Worm (Caenorhabditis elegans) whole organism, midembryonic: ENCODE results near the gene grl-9.

ENCODE experiments used
- T22C8.4 ChIP-seq: fragments of 200-800 bp; sonication (Bioruptor generic); IDR thresholded peaks from 2 replicates; pipeline ENCODE4 v1.3.6; 2022; ENCODE audit warnings: missing genetic modification characterization, missing compliant biosample characterization
- cog-1 ChIP-seq: sonication (generic microtip); optimal IDR thresholded peaks from 2 replicates; lab custom pipeline; 2016; ENCODE audit warnings: missing genetic modification characterization, missing compliant biosample characterization
- flt-1 ChIP-seq: fragments of 200-800 bp; sonication (Bioruptor generic); IDR thresholded peaks from 2 replicates; pipeline ENCODE4 v1.3.6; 2022; ENCODE audit warnings: missing genetic modification characterization, missing compliant biosample characterization
- klf-2 ChIP-seq: fragments of 200-800 bp; sonication (Bioruptor generic); conservative IDR thresholded peaks from 2 replicates; pipeline ENCODE4 v1.3.6; 2022; ENCODE audit warnings: missing genetic modification reagents, missing genetic modification characterization, missing compliant biosample characterization
- med-1 ChIP-seq: sonication (generic microtip); optimal IDR thresholded peaks from 2 replicates; lab custom pipeline; 2017; ENCODE audit warnings: missing genetic modification characterization, mild to moderate bottlenecking, missing compliant biosample characterization, antibody characterized with exemption, missing genetic modification reagents; ENCODE audit not compliant: insufficient read depth
- ref-1 ChIP-seq: fragments of 200-800 bp; sonication (Bioruptor generic); conservative IDR thresholded peaks from 2 replicates; pipeline ENCODE4 v1.3.6; 2022; ENCODE audit warnings: missing genetic modification reagents, missing genetic modification characterization, missing compliant biosample characterization
- tab-1 ChIP-seq: fragments of 200-800 bp; sonication (Bioruptor generic); IDR thresholded peaks from 2 replicates; pipeline ENCODE4 v1.3.6; 2022; ENCODE audit warnings: missing genetic modification characterization, missing compliant biosample characterization
- ztf-23 ChIP-seq: fragments of 200-800 bp; sonication (Bioruptor generic); IDR thresholded peaks from 2 replicates; pipeline ENCODE4 v1.3.6; 2022; ENCODE audit warnings: missing genetic modification reagents, missing genetic modification characterization, missing compliant biosample characterization
- ztf-29 ChIP-seq: fragments of 200-800 bp; sonication (Bioruptor generic); IDR thresholded peaks from 2 replicates; pipeline ENCODE4 v1.3.6; 2022; ENCODE audit warnings: missing genetic modification reagents, missing genetic modification characterization, missing compliant biosample characterization

Gene grl-9

DNA sequence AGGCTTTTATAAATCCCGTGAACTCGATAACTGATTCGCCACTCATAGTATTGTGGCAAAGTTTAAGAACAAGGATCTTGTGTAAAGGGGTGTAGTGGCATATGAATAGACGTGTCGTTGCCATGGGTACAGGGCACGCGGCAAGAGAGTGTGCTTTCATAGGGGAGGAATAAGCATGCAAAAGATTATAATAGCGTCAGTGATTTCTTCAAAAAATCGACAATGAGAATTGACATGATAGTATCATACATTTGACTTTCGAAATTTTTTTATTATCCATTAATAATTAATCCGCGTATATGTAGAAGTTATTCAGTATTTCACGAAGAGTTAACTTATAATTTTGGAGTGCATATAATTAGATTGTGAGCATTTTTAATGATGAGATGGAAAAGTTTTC lies 33.5 kb upstream of the grl-9 start, which contains the start of gene bbs-8:
bbs-8 (minus strand) TSS at position 101 of the 400 bp plus-strand sequence.
- TF ChIP-seq ztf-23 (GFP tag; lab: Robert Waterston, UW): 0 out of 2 replicates have a peak, but pooled peaks have one; percentile 2
- TF ChIP-seq med-1 (GFP tag; lab: Kevin White, UChicago): no peak

DNA sequence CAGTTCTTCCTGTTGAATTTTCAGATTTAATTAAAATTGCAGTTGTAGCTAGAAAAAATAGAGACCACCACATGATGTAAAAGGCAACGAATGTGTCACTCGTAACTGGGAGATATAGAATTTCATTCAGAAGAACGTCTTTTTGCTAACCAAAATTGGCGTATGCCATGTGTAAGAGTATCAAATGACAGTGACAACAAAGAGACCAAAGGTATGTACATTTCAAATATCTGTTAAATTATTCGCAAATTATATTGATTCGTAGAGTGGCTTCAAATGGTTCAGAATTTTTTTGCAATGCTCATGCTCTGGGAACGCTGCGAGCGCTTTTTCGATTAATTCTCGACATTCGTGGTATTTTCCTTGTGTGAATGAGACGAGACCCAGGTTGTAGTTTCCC lies 30.9 kb upstream of the grl-9 start, which contains the start of gene T25F10.4:
T25F10.4 (minus strand) TSS at position 101 of the 400 bp plus-strand sequence.
- TF ChIP-seq T22C8.4 (GFP tag; lab: Robert Waterston, UW): no peak
- no peak for TF ChIP-seq cog-1
- TF ChIP-seq med-1 (GFP tag; lab: Kevin White, UChicago): no peak
- TF ChIP-seq ztf-29: no peak
- TF ChIP-seq tab-1 (GFP tag; lab: Robert Waterston, UW): no peak
- TF ChIP-seq klf-2 (GFP tag; lab: Robert Waterston, UW): no peak
- no peak for TF ChIP-seq ref-1
- no peak for TF ChIP-seq ztf-23 (GFP tag; lab: Robert Waterston, UW)
- TF ChIP-seq flt-1: no peak

DNA sequence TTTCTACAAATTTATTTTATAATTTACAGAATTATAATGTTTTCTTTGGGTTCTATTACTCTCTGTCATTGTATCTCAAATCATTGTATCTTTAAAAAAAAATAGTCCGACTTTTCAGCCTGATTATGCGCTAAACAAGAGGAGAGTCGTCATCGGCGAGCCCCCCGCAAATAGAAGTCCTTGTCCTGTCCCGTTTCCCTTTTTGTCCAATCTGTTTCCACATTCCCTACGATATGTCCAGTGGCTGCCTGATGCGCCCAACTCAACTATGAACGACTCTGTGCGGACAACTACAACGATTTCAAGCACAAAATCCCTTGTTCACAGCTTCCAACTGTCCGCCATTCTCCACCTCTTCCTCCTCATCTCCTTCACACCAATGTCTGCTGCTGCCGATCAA lies 26.5 kb upstream of the grl-9 start, which contains the start of gene dbl-1:
dbl-1 (plus strand) TSS at position 119 of the 400 bp plus-strand sequence.
- TF ChIP-seq med-1 (GFP tag; lab: Kevin White, UChicago): no peak
- no peak for TF ChIP-seq flt-1

DNA sequence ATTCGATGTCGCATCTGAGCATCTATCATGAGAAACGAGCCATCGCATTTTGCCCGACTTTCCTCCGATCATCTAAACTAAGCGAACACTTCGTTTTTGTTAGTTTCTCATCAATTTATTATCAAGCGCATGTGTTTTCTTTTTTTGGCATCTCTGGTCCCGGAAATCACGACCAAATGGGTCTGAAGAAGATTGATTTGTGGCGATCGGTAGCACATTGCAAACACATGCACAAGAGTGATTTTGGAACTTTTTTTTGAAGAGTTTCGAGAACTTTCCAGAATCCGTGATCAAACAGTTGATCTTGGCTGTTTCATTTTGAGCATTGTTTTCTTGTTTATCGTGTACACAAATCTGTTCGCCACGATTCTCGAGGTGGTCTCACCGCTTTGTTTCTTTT lies 21.8 kb upstream of the grl-9 start:
- TF ChIP-seq tab-1 (GFP tag; lab: Robert Waterston, UW) (no peak), flt-1 (no peak), med-1 (GFP tag; lab: Kevin White, UChicago) (no peak), T22C8.4 (GFP tag; lab: Robert Waterston, UW) (no peak), ztf-29 (no peak), cog-1 (no peak), ztf-23 (GFP tag; lab: Robert Waterston, UW) (no peak), ref-1 (no peak), klf-2 (GFP tag; lab: Robert Waterston, UW) (no peak)

DNA sequence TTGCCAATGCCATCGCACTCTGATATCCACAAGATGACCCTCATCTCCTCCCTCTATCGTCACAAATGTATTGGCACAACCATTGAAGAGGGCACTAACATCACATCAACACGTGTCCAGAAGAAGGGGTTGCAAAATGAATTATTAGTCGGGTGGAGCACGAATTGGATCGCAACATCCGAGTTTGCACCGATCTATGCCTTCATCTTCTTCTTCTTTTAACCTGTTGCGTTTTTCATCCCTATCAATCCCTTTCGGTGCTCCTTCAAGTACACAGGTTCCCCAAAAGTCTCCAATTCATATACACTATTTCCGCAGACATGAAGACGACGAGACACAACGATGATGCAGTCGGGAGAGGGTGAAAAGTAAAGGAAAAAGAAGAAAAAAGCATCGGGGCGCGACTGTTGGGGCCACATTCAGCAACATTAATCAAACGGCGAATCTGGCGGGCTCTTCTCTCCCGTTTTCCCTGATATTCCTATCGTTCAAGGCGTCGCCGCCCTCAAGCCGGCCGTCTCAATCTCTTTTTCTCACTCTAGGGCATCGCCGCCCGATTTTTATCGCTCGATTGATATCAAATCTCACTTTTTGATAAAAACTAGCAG lies 20.1 kb upstream of the grl-9 start:
- TF ChIP-seq T22C8.4 (GFP tag; lab: Robert Waterston, UW) (no peak), tab-1 (GFP tag; lab: Robert Waterston, UW) (no peak), klf-2 (GFP tag; lab: Robert Waterston, UW) (0 out of 2 replicates have a peak, but pooled peaks have one; percentile 16)

DNA sequence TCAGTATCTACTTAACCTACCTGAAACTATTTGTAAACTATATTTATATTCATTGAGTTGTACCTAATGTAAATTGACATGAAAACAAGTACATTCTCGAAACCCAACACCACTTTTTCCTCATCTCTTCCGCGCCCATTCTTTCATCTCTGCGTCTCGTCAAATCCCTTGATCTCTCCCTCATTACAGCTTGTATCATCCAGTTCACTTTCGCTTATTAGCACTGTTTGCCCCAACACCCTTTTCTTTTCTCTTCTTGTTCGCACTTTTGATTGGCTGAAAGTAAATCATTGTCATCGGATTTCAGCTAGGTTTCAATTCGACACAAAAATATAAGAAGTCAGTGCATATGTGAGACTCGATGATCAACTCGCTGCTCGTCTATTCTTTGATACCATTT lies 13.3 kb upstream of the grl-9 start, which contains the start of gene T25F10.3:
T25F10.3 (plus strand) TSS at position 308 of the 400 bp plus-strand sequence.
- no peak for TF ChIP-seq klf-2 (GFP tag; lab: Robert Waterston, UW)
- no peak for TF ChIP-seq cog-1
- no peak for TF ChIP-seq ztf-23 (GFP tag; lab: Robert Waterston, UW)
- TF ChIP-seq med-1 (GFP tag; lab: Kevin White, UChicago): no peak
- TF ChIP-seq tab-1 (GFP tag; lab: Robert Waterston, UW): no peak
- TF ChIP-seq T22C8.4 (GFP tag; lab: Robert Waterston, UW): no peak
- TF ChIP-seq ztf-29: no peak
- TF ChIP-seq flt-1: no peak
- TF ChIP-seq ref-1: no peak

DNA sequence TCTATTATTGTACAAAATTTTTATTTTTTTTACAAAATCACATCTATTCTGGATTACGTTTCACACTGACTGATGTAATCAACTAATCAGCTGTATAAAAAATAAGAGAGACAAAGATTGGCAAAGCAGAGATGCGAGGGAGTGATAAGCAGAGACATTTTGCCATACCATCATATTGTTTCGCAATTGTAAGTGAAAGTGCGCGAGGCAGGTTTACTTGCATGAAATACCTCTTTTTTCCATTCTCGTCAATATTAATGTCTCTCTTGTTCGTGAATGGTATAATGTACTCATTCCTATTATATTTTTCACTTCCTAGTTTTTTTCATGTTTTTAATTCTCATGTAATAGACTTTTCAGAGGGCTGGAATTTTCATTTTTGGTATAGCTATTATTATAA lies 5.4 kb upstream of the grl-9 start:
- no peak for TF ChIP-seq tab-1 (GFP tag; lab: Robert Waterston, UW)

DNA sequence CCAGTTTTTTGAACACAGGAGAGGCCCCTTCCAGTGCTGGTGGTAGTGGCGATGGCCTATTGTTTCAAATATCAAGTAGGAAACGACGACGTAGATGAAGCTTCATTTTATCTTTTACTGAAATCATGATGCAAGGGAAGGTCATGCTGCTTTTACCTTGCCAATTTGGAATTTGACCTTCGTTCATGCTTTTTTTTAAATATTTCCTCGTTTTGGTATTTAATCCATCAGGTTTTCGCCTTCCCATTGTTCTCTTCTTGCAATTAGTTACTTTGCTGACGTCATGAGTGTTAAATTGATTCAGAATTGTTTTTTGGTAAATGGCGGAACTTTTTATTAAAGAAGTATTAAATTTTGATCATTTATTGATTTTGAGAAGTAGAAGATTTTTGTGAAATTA lies 4.6 kb upstream of the grl-9 start:
- TF ChIP-seq ztf-23 (GFP tag; lab: Robert Waterston, UW) (no peak), T22C8.4 (GFP tag; lab: Robert Waterston, UW) (no peak), ztf-29 (no peak), cog-1 (no peak), ref-1 (no peak), med-1 (GFP tag; lab: Kevin White, UChicago) (no peak), klf-2 (GFP tag; lab: Robert Waterston, UW) (no peak), tab-1 (GFP tag; lab: Robert Waterston, UW) (no peak)

DNA sequence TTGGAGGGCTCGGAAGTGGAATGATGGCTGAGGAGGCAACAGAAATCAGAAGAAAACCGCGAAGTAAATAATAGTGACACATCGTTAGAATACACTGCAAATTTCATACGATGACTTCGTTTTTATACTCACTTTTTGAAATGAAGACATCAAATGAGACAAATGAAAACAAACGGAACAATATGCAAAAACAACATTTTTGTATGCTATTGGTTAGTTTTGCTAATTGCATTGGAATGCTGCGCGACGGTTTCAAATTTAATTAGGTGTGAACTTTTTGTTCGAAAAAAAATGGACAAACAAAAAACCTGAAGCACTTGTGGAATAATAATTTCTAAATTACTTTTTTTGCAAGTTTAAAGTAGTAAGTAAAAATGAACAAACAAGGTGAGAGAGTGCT lies 1.5 kb upstream of the grl-9 start, which contains the start of gene grl-8:
grl-8 (minus strand) TSS at position 101 of the 400 bp plus-strand sequence.
- TF ChIP-seq ref-1 (no peak), ztf-23 (GFP tag; lab: Robert Waterston, UW) (no peak), T22C8.4 (GFP tag; lab: Robert Waterston, UW) (no peak), cog-1 (no peak), med-1 (GFP tag; lab: Kevin White, UChicago) (no peak), klf-2 (GFP tag; lab: Robert Waterston, UW) (no peak), ztf-29 (no peak), tab-1 (GFP tag; lab: Robert Waterston, UW) (no peak), flt-1 (no peak)

DNA sequence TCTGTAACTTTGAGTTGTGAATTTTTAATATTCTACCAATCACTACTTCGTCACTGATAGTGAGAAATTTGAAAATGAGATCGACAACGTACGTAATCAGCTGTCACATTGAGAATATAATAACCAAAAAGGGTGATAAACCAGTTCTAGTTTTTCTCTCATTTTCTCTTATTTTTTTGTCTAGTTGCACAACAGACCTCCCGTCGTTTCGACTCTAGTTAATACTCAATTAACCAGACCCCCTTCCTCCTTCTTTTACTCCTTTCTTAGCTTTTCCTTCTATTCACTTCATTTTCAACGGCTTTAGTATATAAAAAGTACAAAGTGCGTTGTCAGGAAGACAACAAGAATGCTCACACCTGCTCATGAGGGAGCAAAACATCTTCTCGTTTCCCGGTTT lies 4.3 kb downstream of the grl-9 start, which contains the start of gene ZC487.1:
ZC487.1 (plus strand) TSS at position 301 of the 400 bp plus-strand sequence.
- TF ChIP-seq tab-1 (GFP tag; lab: Robert Waterston, UW): no peak
- no peak for TF ChIP-seq cog-1
- TF ChIP-seq med-1 (GFP tag; lab: Kevin White, UChicago): no peak

DNA sequence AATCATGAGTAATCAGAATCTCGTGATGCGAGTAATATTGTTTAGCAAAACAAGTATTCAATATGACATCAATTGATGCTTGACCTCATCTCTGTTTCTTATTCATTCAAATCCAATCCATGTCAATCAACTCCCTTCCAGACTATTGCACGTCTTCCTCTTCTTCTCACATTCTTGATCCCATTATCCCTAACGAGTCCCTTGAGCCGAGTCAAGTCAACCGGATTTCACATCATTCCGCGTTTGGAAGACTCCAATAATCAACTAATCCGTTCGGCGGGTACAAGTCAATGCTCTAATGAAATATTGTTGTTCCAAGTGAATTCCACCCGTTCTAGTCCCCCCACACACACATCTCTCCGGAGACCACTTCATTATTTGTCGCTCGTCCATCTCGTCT lies 5.2 kb downstream of the grl-9 start:
- TF ChIP-seq ztf-23 (GFP tag; lab: Robert Waterston, UW): no peak
- TF ChIP-seq flt-1: no peak
- TF ChIP-seq tab-1 (GFP tag; lab: Robert Waterston, UW): no peak
- TF ChIP-seq ztf-29: no peak
- TF ChIP-seq T22C8.4 (GFP tag; lab: Robert Waterston, UW): no peak
- TF ChIP-seq med-1 (GFP tag; lab: Kevin White, UChicago): no peak
- TF ChIP-seq cog-1: no peak
- no peak for TF ChIP-seq ref-1
- no peak for TF ChIP-seq klf-2 (GFP tag; lab: Robert Waterston, UW)
